Worm (Caenorhabditis elegans) whole organism, L2 larva: ENCODE results near the gene atl-1.

Experiments
- F13H6.1 ChIP-seq: sonication (generic microtip); optimal IDR thresholded peaks from 2 replicates; lab custom pipeline; 2016; ENCODE audit warnings: missing genetic modification characterization, missing compliant biosample characterization
- R02D3.7 ChIP-seq: fragments of 150-350 bp; optimal IDR thresholded peaks from 2 replicates; lab custom pipeline; 2014; ENCODE audit warnings: missing biosample characterization, missing genetic modification characterization
- Y55F3AM.14 ChIP-seq: fragments of 200-800 bp; sonication (Bioruptor generic); optimal IDR thresholded peaks from 2 replicates; lab custom pipeline; 2018; ENCODE audit warnings: mild to moderate bottlenecking, missing genetic modification characterization, missing compliant biosample characterization
- aly-2 ChIP-seq: fragments of 150-350 bp; optimal IDR thresholded peaks from 2 replicates; lab custom pipeline; 2014; ENCODE audit warnings: missing biosample characterization, missing genetic modification characterization
- ceh-82 ChIP-seq: fragments of 150-350 bp; optimal IDR thresholded peaks from 2 replicates; lab custom pipeline; 2014; ENCODE audit warnings: missing biosample characterization, missing genetic modification characterization
- elt-1 ChIP-seq: fragments of 150-350 bp; optimal IDR thresholded peaks from 2 replicates; lab custom pipeline; 2014; ENCODE audit warnings: missing biosample characterization, missing genetic modification characterization
- nhr-11 ChIP-seq: fragments of 150-350 bp; optimal IDR thresholded peaks from 2 replicates; lab custom pipeline; 2014; ENCODE audit warnings: missing biosample characterization, missing genetic modification characterization
- nhr-129 ChIP-seq: fragments of 150-350 bp; optimal IDR thresholded peaks from 2 replicates; lab custom pipeline; 2014; ENCODE audit warnings: missing biosample characterization, missing genetic modification characterization
- nhr-23 ChIP-seq: fragments of 150-350 bp; optimal IDR thresholded peaks from 2 replicates; lab custom pipeline; 2014; ENCODE audit warnings: missing biosample characterization, missing genetic modification reagents, missing genetic modification characterization
- nhr-25 ChIP-seq: fragments of 150-350 bp; sonication (generic microtip); optimal IDR thresholded peaks from 3 replicates; lab custom pipeline; 2014; ENCODE audit warnings: missing biosample characterization, missing genetic modification characterization
- skn-1 ChIP-seq: sonication (generic microtip); optimal IDR thresholded peaks from 2 replicates; lab custom pipeline; 2017; ENCODE audit warnings: missing biosample characterization, missing genetic modification characterization
- unc-55 ChIP-seq: fragments of 150-350 bp; sonication (generic microtip); optimal IDR thresholded peaks from 3 replicates; lab custom pipeline; 2014; ENCODE audit warnings: missing biosample characterization, missing genetic modification reagents, missing genetic modification characterization
- unc-62 ChIP-seq: fragments of 150-350 bp; optimal IDR thresholded peaks from 2 replicates; lab custom pipeline; 2014; ENCODE audit warnings: missing biosample characterization, missing genetic modification reagents, missing genetic modification characterization
- ztf-4 ChIP-seq: fragments of 150-350 bp; optimal IDR thresholded peaks from 2 replicates; lab custom pipeline; 2014; ENCODE audit warnings: missing biosample characterization, missing genetic modification characterization

- TF ChIP-seq aly-2 (tag; lab: Kevin White, UChicago) (no peak), skn-1 (tag; lab: Kevin White, UChicago) (no peak), nhr-11 (no peak), nhr-23 (tag; lab: Kevin White, UChicago) (no peak), unc-55 (GFP tag; lab: Kevin White, UChicago) (no peak), nhr-129 (tag; lab: Kevin White, UChicago) (no peak), Y55F3AM.14 (GFP tag; lab: Kevin White, UChicago) (no peak), R02D3.7 (no peak), elt-1 (no peak), ztf-4 (tag; lab: Kevin White, UChicago) (no peak), unc-62 (GFP tag; lab: Kevin White, UChicago) (no peak), nhr-25 (tag; lab: Kevin White, UChicago) (no peak), ceh-82 (tag; lab: Kevin White, UChicago) (no peak), F13H6.1 (tag; lab: Kevin White, UChicago) (no peak)
Observed at ce11 chrV:9619850-9620249, 25.5 kb downstream of the atl-1 start, which contains the start of gene idpc-6.
